Worm (Caenorhabditis elegans): ENCODE data around the gene shc-2.

- TF ChIP-seq him-1 (tag; optimal IDR thresholded peaks at IDR 0.05) (no peak), W03F9.2 (tag; optimal IDR thresholded peaks at IDR 0.05) (no peak), dao-5 (tag; optimal IDR thresholded peaks at IDR 0.05) (no peak)
These were observed 27.3 kb upstream of the shc-2 start, which contains the start of gene ZK546.19 for ce11 chrII:4941541-4942206.

Measured in whole organism, L4/young adult.